Worm (Caenorhabditis elegans) whole organism, young adult: ENCODE data around the gene F35E12.10.

Source experiments
- B0261.1 ChIP-seq: sonication (generic microtip); optimal IDR thresholded peaks from 2 replicates; lab custom pipeline; 2016; ENCODE audit warnings: mild to moderate bottlenecking, missing genetic modification characterization, moderate library complexity, missing compliant biosample characterization
- F10E7.11 ChIP-seq: sonication (generic microtip); optimal IDR thresholded peaks from 2 replicates; lab custom pipeline; 2017; ENCODE audit warnings: mild to moderate bottlenecking, missing genetic modification characterization, moderate library complexity, missing compliant biosample characterization
- F39B2.1 ChIP-seq: fragments of 200-800 bp; sonication (Bioruptor generic); IDR thresholded peaks from 2 replicates; pipeline ENCODE4 v1.3.6; 2022; ENCODE audit warnings: missing genetic modification reagents, missing genetic modification characterization, missing compliant biosample characterization
- F55B11.4 ChIP-seq: sonication (generic microtip); optimal IDR thresholded peaks from 2 replicates; lab custom pipeline; 2016; ENCODE audit warnings: missing compliant biosample characterization, missing genetic modification characterization, borderline replicate concordance; ENCODE audit not compliant: insufficient read depth
- Y53F4B.3 ChIP-seq: fragments of 200-800 bp; sonication (Bioruptor generic); IDR thresholded peaks from 2 replicates; pipeline ENCODE4 v1.3.6; 2022; ENCODE audit warnings: missing genetic modification reagents, missing genetic modification characterization, missing compliant biosample characterization
- ZK185.1 ChIP-seq: sonication (generic microtip); optimal IDR thresholded peaks from 2 replicates; lab custom pipeline; 2016; ENCODE audit warnings: mild to moderate bottlenecking, missing genetic modification characterization, missing compliant biosample characterization; ENCODE audit not compliant: poor library complexity, severe bottlenecking
- akir-1 ChIP-seq: fragments of 200-800 bp; sonication (Bioruptor generic); optimal IDR thresholded peaks from 2 replicates; lab custom pipeline; 2018; ENCODE audit warnings: mild to moderate bottlenecking, missing genetic modification characterization, moderate library complexity, missing compliant biosample characterization
- ama-1 ChIP-seq, 3 experiments: fragments of 150-350 bp in 1 of 3; sonication (generic microtip) in 2 of 3; optimal IDR thresholded peaks; 2 replicates each; lab custom pipeline; 2014 to 2018; ENCODE audit warnings: missing biosample characterization in 2 of 3, missing genetic modification characterization in 2 of 3, missing genetic modification reagents in 2 of 3
- attf-5 ChIP-seq: fragments of 200-800 bp; sonication (Bioruptor generic); optimal IDR thresholded peaks from 2 replicates; lab custom pipeline; 2018; ENCODE audit warnings: mild to moderate bottlenecking, missing genetic modification characterization, missing compliant biosample characterization
- ccch-3 ChIP-seq: fragments of 200-800 bp; sonication (Bioruptor generic); optimal IDR thresholded peaks from 2 replicates; lab custom pipeline; 2018; ENCODE audit warnings: mild to moderate bottlenecking, missing genetic modification characterization, missing compliant biosample characterization
- ceh-100 ChIP-seq: fragments of 200-800 bp; sonication (Bioruptor generic); IDR thresholded peaks from 2 replicates; pipeline ENCODE4 v1.3.6; 2022; ENCODE audit warnings: missing genetic modification reagents, missing genetic modification characterization, missing compliant biosample characterization
- ceh-27 ChIP-seq: fragments of 200-800 bp; sonication (Bioruptor generic); optimal IDR thresholded peaks from 2 replicates; lab custom pipeline; 2018; ENCODE audit warnings: mild to moderate bottlenecking, missing genetic modification characterization, moderate library complexity, missing compliant biosample characterization
- dox-1 ChIP-seq: fragments of 200-800 bp; sonication (Bioruptor generic); IDR thresholded peaks from 2 replicates; pipeline ENCODE4 v1.3.6; 2022; ENCODE audit warnings: missing genetic modification reagents, missing genetic modification characterization, missing compliant biosample characterization
- efl-1 ChIP-seq: fragments of 150-350 bp; optimal IDR thresholded peaks from 2 replicates; lab custom pipeline; 2014; ENCODE audit warnings: missing biosample characterization, missing genetic modification reagents, missing genetic modification characterization
- gei-17 ChIP-seq: fragments of 200-800 bp; sonication (Bioruptor generic); optimal IDR thresholded peaks from 2 replicates; lab custom pipeline; 2018; ENCODE audit warnings: mild to moderate bottlenecking, missing genetic modification characterization, missing compliant biosample characterization
- hsf-1 ChIP-seq: fragments of 200-800 bp; sonication (Bioruptor generic); IDR thresholded peaks from 2 replicates; pipeline ENCODE4 v1.3.6; 2022; ENCODE audit warnings: missing genetic modification reagents, missing genetic modification characterization, missing compliant biosample characterization
- lin-40 ChIP-seq: sonication (generic microtip); optimal IDR thresholded peaks from 2 replicates; lab custom pipeline; 2016; ENCODE audit warnings: missing genetic modification characterization, mild to moderate bottlenecking, missing compliant biosample characterization, missing genotype, missing genetic modification reagents
- madf-8 ChIP-seq: fragments of 200-800 bp; sonication (Bioruptor generic); conservative IDR thresholded peaks from 2 replicates; pipeline ENCODE4 v1.3.6; 2022; ENCODE audit warnings: missing genetic modification reagents, missing genetic modification characterization, missing compliant biosample characterization
- nhr-120 ChIP-seq: fragments of 200-800 bp; sonication (Bioruptor generic); IDR thresholded peaks from 2 replicates; pipeline ENCODE4 v1.3.6; 2022; ENCODE audit warnings: missing genetic modification characterization, missing compliant biosample characterization
- nhr-80 ChIP-seq: sonication (generic microtip); optimal IDR thresholded peaks from 2 replicates; lab custom pipeline; 2016; ENCODE audit warnings: missing genetic modification characterization, missing compliant biosample characterization
- pha-4 ChIP-seq: fragments of 150-350 bp; sonication (generic microtip); optimal IDR thresholded peaks from 2 replicates; lab custom pipeline; 2014; ENCODE audit warnings: missing biosample characterization, missing genetic modification reagents, missing genetic modification characterization
- rec-8 ChIP-seq, 2 experiments: sonication (generic microtip); optimal IDR thresholded peaks; 2 replicates each; lab custom pipeline; 2016; ENCODE audit warnings: mild to moderate bottlenecking in 2 of 2, missing genetic modification characterization in 2 of 2, missing genetic modification reagents in 2 of 2, missing genotype in 2 of 2, missing biosample characterization in 1 of 2, missing compliant biosample characterization in 1 of 2, moderate library complexity in 1 of 2
- snpc-3.4 ChIP-seq: sonication (generic microtip); optimal IDR thresholded peaks from 2 replicates; lab custom pipeline; 2017; ENCODE audit warnings: missing genetic modification characterization, mild to moderate bottlenecking, missing compliant biosample characterization, antibody characterized with exemption, moderate library complexity, missing genotype, missing genetic modification reagents
- snpc-4 ChIP-seq, 5 experiments: fragments of 150-350 bp in 1 of 5; sonication (generic microtip) in 4 of 5; optimal IDR thresholded peaks; 2 replicates each; lab custom pipeline; 2014 to 2018; ENCODE audit warnings: missing genetic modification characterization in 5 of 5, missing biosample characterization in 3 of 5, antibody characterized with exemption in 2 of 5, mild to moderate bottlenecking in 2 of 5, missing compliant biosample characterization in 2 of 5, missing genotype in 2 of 5, moderate library complexity in 2 of 5, missing genetic modification reagents in 1 of 5
- unc-62 ChIP-seq: fragments of 150-350 bp; optimal IDR thresholded peaks from 2 replicates; lab custom pipeline; 2014; ENCODE audit warnings: missing biosample characterization, missing genetic modification reagents, missing genetic modification characterization
- xnd-1 ChIP-seq: sonication (generic microtip); optimal IDR thresholded peaks from 2 replicates; lab custom pipeline; 2016; ENCODE audit warnings: missing genotype, missing genetic modification reagents, missing genetic modification characterization, missing compliant biosample characterization
- ztf-25 ChIP-seq: fragments of 200-800 bp; sonication (Bioruptor generic); IDR thresholded peaks from 2 replicates; pipeline ENCODE4 v1.3.6; 2022; ENCODE audit warnings: missing genetic modification reagents, missing genetic modification characterization, missing compliant biosample characterization
- ztf-26 ChIP-seq: sonication (generic microtip); optimal IDR thresholded peaks from 2 replicates; lab custom pipeline; 2017; ENCODE audit warnings: missing genetic modification characterization, missing compliant biosample characterization

Gene F35E12.10

DNA sequence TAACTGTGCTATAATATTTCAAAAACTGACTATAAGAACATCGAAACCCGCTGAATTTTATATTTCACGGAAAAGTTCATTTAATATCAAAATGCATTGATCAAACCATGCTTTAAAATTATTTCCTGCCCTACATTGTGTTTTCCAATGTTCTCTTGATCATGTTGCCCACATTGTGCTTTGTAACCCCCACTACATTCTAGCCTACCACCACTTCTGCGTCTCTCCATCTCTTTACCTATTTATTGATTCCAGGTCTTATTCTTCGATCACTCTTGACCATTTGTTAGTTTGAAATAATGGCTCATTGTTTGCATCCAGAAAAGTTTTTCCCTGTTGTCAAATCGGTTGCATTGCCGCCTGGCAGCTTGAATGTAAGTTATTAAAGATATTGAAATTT is 33.6 kb upstream of the F35E12.10 start, which contains the start of gene decr-1.1:
Gene decr-1.1, plus strand, starts transcription at position 210 of the 400 bp plus-strand sequence.
- TF ChIP-seq akir-1: no peak
- TF ChIP-seq ZK185.1 (tag; lab: Kevin White, UChicago): peak; percentile 25
- TF ChIP-seq dox-1 (GFP tag; lab: Robert Waterston, UW): 0 out of 2 replicates have a peak, but pooled peaks have one; percentile 18
- peak; percentile 30 for TF ChIP-seq nhr-80 (tag; lab: Kevin White, UChicago)

ce11 chrV:13780902-13781301 is 32.3 kb upstream of the F35E12.10 start:
- TF ChIP-seq ztf-25 (no peak), ama-1 (optimal IDR thresholded peaks at IDR 0.05; lab: Kevin White, UChicago) (no peak), ama-1 (GFP tag; optimal IDR thresholded peaks at IDR 0.05; lab: Kevin White, UChicago) (no peak), ztf-26 (tag; lab: Kevin White, UChicago) (no peak), ceh-100 (GFP tag; lab: Robert Waterston, UW) (no peak), hsf-1 (GFP tag; lab: Robert Waterston, UW) (no peak), F39B2.1 (GFP tag; lab: Robert Waterston, UW) (no peak), nhr-120 (GFP tag; lab: Robert Waterston, UW) (no peak), xnd-1 (tag; lab: Kevin White, UChicago) (no peak)

- TF ChIP-seq ccch-3 (GFP tag; lab: Kevin White, UChicago): no peak
Measured at ce11 chrV:13777857-13778256, 29.3 kb upstream of the F35E12.10 start, which contains the start of gene F53C11.9. Gene F53C11.9, plus strand, starts transcription at chrV:13778015.

- no peak for TF ChIP-seq attf-5 (GFP tag; lab: Kevin White, UChicago)
- TF ChIP-seq nhr-80 (tag; lab: Kevin White, UChicago): peak; percentile 46
Measured at ce11 chrV:13775529-13775928, 27.0 kb upstream of the F35E12.10 start, which contains the start of gene F53C11.1. Gene F53C11.1, plus strand, starts transcription at chrV:13775796.

DNA sequence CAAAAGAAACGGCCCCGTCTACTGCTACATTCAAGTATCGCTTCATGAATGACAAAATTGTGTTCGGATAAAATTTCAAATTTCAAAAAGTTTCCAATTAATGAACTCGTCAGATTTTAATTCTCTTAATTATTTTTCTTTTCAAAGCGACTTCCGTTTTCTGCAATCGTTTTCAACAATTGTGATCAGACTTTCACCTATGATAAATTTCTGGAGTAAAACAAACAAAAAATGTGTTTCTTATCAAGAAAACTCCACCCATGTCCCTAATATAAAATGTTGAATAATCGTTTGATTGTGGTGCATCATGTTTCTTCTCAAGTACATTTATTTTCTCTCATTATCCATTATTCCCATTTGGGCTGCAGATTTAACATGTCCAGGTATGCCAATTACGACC is 22.7 kb upstream of the F35E12.10 start, which contains the start of gene F20G2.5:
Gene F20G2.5, plus strand, starts transcription at position 301 of the 400 bp plus-strand sequence.
- TF ChIP-seq gei-17: no peak

- TF ChIP-seq ceh-100 (GFP tag; lab: Robert Waterston, UW) (no peak), unc-62 (no peak), pha-4 (tag; lab: Kevin White, UChicago) (no peak), snpc-4 (GFP tag; optimal IDR thresholded peaks at IDR 0.05; lab: Kevin White, UChicago) (no peak), snpc-4 (tag; optimal IDR thresholded peaks at IDR 0.05; lab: Kevin White, UChicago) (no peak), efl-1 (GFP tag; lab: Kevin White, UChicago) (no peak), lin-40 (tag; lab: Kevin White, UChicago) (no peak), snpc-3.4 (tag; lab: Kevin White, UChicago) (no peak), rec-8 (tag; optimal IDR thresholded peaks at IDR 0.05; lab: Kevin White, UChicago) (no peak), F55B11.4 (tag; lab: Kevin White, UChicago) (no peak), ZK185.1 (tag; lab: Kevin White, UChicago) (no peak), ceh-27 (no peak), B0261.1 (tag; lab: Kevin White, UChicago) (no peak), F10E7.11 (no peak), Y53F4B.3 (GFP tag; lab: Robert Waterston, UW) (no peak), attf-5 (GFP tag; lab: Kevin White, UChicago) (no peak), madf-8 (GFP tag; lab: Robert Waterston, UW) (no peak), ama-1 (optimal IDR thresholded peaks at IDR 0.05; lab: Kevin White, UChicago) (no peak), ama-1 (GFP tag; optimal IDR thresholded peaks at IDR 0.05; lab: Kevin White, UChicago) (no peak)
Measured at ce11 chrV:13768941-13769436, 20.4 kb upstream of the F35E12.10 start, which contains the start of gene nas-24. Gene nas-24, plus strand, starts transcription at chrV:13769386.
